1 fruit fly cellular context compared by ENCODE assay signal in genomic region chr2L:5297289-5297960, dm6.
TF ChIP-seq lines count a peak whose summit lies in the region.

No protein-coding gene starts in this region.

TF ChIP-seq in whole organism, embryonic, 481 proteins besides CTCF, POLR2A, EP300 and RAD21 (continued from another document):
- TF ChIP-seq gem (tag; optimal IDR thresholded peaks at IDR 0.05; lab: Kevin White, UChicago) (peak; percentile 81), zen (tag; optimal IDR thresholded peaks at IDR 0.05; lab: Kevin White, UChicago) (no peak), Sox100B (GFP tag; optimal IDR thresholded peaks at IDR 0.05; lab: Kevin White, UChicago) (peak; percentile 26), Doc2 (GFP tag; IDR thresholded peaks at IDR 0.05; lab: Robert Waterston, UW) (no peak), CG6683 (GFP tag; optimal IDR thresholded peaks at IDR 0.05; lab: Kevin White, UChicago) (no peak), Sox102F (GFP tag; optimal IDR thresholded peaks at IDR 0.05; lab: Kevin White, UChicago) (peak; percentile 30), CG1529 (GFP tag; optimal IDR thresholded peaks at IDR 0.05; lab: Kevin White, UChicago) (peak; percentile 60), CG7786 (GFP tag; optimal IDR thresholded peaks at IDR 0.05; lab: Kevin White, UChicago) (peak; percentile 8), Dad (GFP tag; optimal IDR thresholded peaks at IDR 0.05; lab: Kevin White, UChicago) (no peak), Lhr (GFP tag; optimal IDR thresholded peaks at IDR 0.05; lab: Kevin White, UChicago) (peak; percentile 3), CG14710 (tag; optimal IDR thresholded peaks at IDR 0.05; lab: Kevin White, UChicago) (peak; percentile 49), dimm (GFP tag; IDR thresholded peaks at IDR 0.05; lab: Robert Waterston, UW) (0 out of 2 replicates have a peak, but pooled peaks have one; percentile 3), NC2β (GFP tag; optimal IDR thresholded peaks at IDR 0.05; lab: Kevin White, UChicago) (peak; percentile 36), CG7271 (tag; optimal IDR thresholded peaks at IDR 0.05; lab: Kevin White, UChicago) (no peak), pita (GFP tag; optimal IDR thresholded peaks at IDR 0.05; lab: Kevin White, UChicago) (no peak), inv (GFP tag; IDR thresholded peaks at IDR 0.05; lab: Robert Waterston, UW; ENCODE audit: partially characterized antibody) (no peak), unpg (GFP tag; optimal IDR thresholded peaks at IDR 0.05; lab: Kevin White, UChicago) (peak; percentile 49), CG12391 (tag; optimal IDR thresholded peaks at IDR 0.05; lab: Kevin White, UChicago) (peak; percentile 61), CG11456 (GFP tag; IDR thresholded peaks at IDR 0.05; lab: Robert Waterston, UW) (no peak), sens (GFP tag; lab: Kevin White, UChicago) (peak; percentile 91), CG18619 (GFP tag; optimal IDR thresholded peaks at IDR 0.05; lab: Kevin White, UChicago) (no peak), mirr (GFP tag; optimal IDR thresholded peaks at IDR 0.05; lab: Kevin White, UChicago) (no peak), CG9727 (GFP tag; optimal IDR thresholded peaks at IDR 0.05; lab: Kevin White, UChicago) (no peak), CG10366 (GFP tag; IDR thresholded peaks at IDR 0.05; lab: Robert Waterston, UW) (peak; percentile 23; the same call in 1 of the 2 replicates), aop (GFP tag; IDR thresholded peaks at IDR 0.05; lab: Robert Waterston, UW) (no peak), Fer2 (tag; optimal IDR thresholded peaks at IDR 0.05; lab: Kevin White, UChicago) (no peak), CG11723 (GFP tag; optimal IDR thresholded peaks at IDR 0.05; lab: Kevin White, UChicago) (no peak), Abd-B (GFP tag; optimal IDR thresholded peaks at IDR 0.05; lab: Kevin White, UChicago) (peak; percentile 37), CG14667 (GFP tag; IDR thresholded peaks at IDR 0.05; lab: Robert Waterston, UW) (no peak), CG2678 (tag; optimal IDR thresholded peaks at IDR 0.05; lab: Kevin White, UChicago) (peak; percentile 54), sisA (GFP tag; IDR thresholded peaks at IDR 0.05; lab: Robert Waterston, UW) (peak; percentile 36; the same call in 1 of the 2 replicates), CG10959 (GFP tag; IDR thresholded peaks at IDR 0.05; lab: Robert Waterston, UW) (no peak), gce (GFP tag; IDR thresholded peaks at IDR 0.05; lab: Robert Waterston, UW) (no peak), p53 (GFP tag; optimal IDR thresholded peaks at IDR 0.05; lab: Kevin White, UChicago) (no peak), CG7839 (tag; optimal IDR thresholded peaks at IDR 0.05; lab: Kevin White, UChicago) (peak; percentile 62), cato (GFP tag; optimal IDR thresholded peaks at IDR 0.05; lab: Kevin White, UChicago; ENCODE audit: borderline replicate concordance) (peak; percentile 32), Nf-YB (GFP tag; optimal IDR thresholded peaks at IDR 0.05; lab: Kevin White, UChicago) (no peak), CG8359 (GFP tag; optimal IDR thresholded peaks at IDR 0.05; lab: Kevin White, UChicago; ENCODE audit: borderline replicate concordance) (no peak), CG8089 (GFP tag; optimal IDR thresholded peaks at IDR 0.05; lab: Kevin White, UChicago) (peak; percentile 27), Ets65A (GFP tag; lab: Kevin White, UChicago) (no peak), chif (GFP tag; optimal IDR thresholded peaks at IDR 0.05; lab: Kevin White, UChicago) (peak; percentile 19 to 58), sob (GFP tag; IDR thresholded peaks at IDR 0.05; lab: Robert Waterston, UW) (peak; percentile 29; the same call in 1 of the 2 replicates), ac (GFP tag; optimal IDR thresholded peaks at IDR 0.05; lab: Kevin White, UChicago) (no peak), ash1 (GFP tag; optimal IDR thresholded peaks at IDR 0.05; lab: Kevin White, UChicago) (no peak)
